Worm (Caenorhabditis elegans): Measurements from ENCODE around the gene irld-36.

The irld-36 gene

ce11 chrII:1670985-1671384 lies 8.2 kb upstream of the irld-36 start:
- TF ChIP-seq elt-1 (tag; optimal IDR thresholded peaks at IDR 0.05; ENCODE audit: borderline replicate concordance, insufficient read depth): no peak
- TF ChIP-seq nhr-237 (tag; optimal IDR thresholded peaks at IDR 0.05): no peak
- no peak for TF ChIP-seq sem-2 (GFP tag; optimal IDR thresholded peaks at IDR 0.05)
- TF ChIP-seq mep-1 (tag; optimal IDR thresholded peaks at IDR 0.05): no peak
- TF ChIP-seq mls-2 (tag; optimal IDR thresholded peaks at IDR 0.05): no peak
- no peak for TF ChIP-seq M03D4.4 (tag; optimal IDR thresholded peaks at IDR 0.05)
- no peak for TF ChIP-seq nhr-12 (tag; optimal IDR thresholded peaks at IDR 0.05)
- TF ChIP-seq unc-62 (GFP tag; optimal IDR thresholded peaks at IDR 0.05): no peak
- no peak for TF ChIP-seq ceh-83 (GFP tag; optimal IDR thresholded peaks at IDR 0.05)
- TF ChIP-seq flh-1 (GFP tag; optimal IDR thresholded peaks at IDR 0.05): no peak
- no peak for TF ChIP-seq nhr-76 (tag; optimal IDR thresholded peaks at IDR 0.05)

DNA sequence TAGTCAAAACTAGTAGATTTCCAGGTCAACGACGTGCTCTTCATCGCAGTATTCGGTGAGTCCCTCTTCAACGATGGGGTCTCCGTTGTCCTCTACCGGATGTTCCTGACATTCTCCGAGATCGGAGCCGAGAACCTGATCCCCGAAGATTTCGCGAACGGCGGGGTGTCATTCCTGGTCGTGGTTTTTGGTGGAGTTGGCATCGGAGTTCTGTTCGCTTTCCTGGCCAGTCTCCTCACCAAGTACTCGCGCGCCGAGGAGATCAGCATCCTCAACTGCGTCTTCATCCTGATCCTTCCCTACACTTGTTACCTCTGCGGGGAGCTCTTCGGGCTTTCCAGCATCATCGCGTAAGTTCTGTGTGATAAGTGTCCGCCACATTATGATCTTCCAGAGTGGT lies 6.5 kb upstream of the irld-36 start:
- TF ChIP-seq bed-3 (GFP tag; optimal IDR thresholded peaks at IDR 0.05) (no peak), ces-1 (GFP tag; optimal IDR thresholded peaks at IDR 0.05) (no peak), sptf-1 (tag; optimal IDR thresholded peaks at IDR 0.05) (no peak), mep-1 (tag; optimal IDR thresholded peaks at IDR 0.05) (no peak), lin-13 (tag; optimal IDR thresholded peaks at IDR 0.05) (no peak), flh-1 (GFP tag; optimal IDR thresholded peaks at IDR 0.05) (no peak), tbx-8 (GFP tag; optimal IDR thresholded peaks at IDR 0.05) (no peak)

DNA sequence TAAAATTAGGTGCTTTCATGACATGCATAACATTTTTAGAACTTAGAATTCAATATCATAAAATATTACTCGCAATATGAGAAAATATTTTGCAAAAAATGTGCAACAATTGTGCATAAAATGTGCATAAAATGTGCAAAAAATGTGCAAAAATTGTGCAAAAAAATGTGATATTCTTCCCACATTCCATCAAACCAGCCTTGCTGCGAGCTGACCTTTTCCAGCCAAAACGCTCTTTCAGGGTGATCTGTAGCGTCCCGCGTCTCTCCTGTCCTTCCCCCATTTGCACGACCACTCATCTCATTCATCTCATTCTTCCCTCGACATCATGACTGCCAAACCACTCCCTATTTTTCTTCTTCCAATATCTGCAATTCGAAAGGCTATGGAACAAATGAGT lies 3.1 kb upstream of the irld-36 start, which contains the start of gene fbxb-17:
fbxb-17 (plus strand) TSS at position 301 of the 400 bp plus-strand sequence.
- no peak for TF ChIP-seq elt-1 (tag; optimal IDR thresholded peaks at IDR 0.05; ENCODE audit: borderline replicate concordance, insufficient read depth)
- TF ChIP-seq nhr-237 (tag; optimal IDR thresholded peaks at IDR 0.05): no peak
- TF ChIP-seq nhr-12 (tag; optimal IDR thresholded peaks at IDR 0.05): no peak
- TF ChIP-seq lin-32 (GFP tag; optimal IDR thresholded peaks at IDR 0.05): no peak
- TF ChIP-seq tbx-8 (GFP tag; optimal IDR thresholded peaks at IDR 0.05): no peak
- no peak for TF ChIP-seq nhr-2 (tag; optimal IDR thresholded peaks at IDR 0.05)
- no peak for TF ChIP-seq mab-5 (tag; optimal IDR thresholded peaks at IDR 0.05)
- TF ChIP-seq nhr-28 (tag; optimal IDR thresholded peaks at IDR 0.05): no peak
- no peak for TF ChIP-seq bed-3 (GFP tag; optimal IDR thresholded peaks at IDR 0.05)
- no peak for TF ChIP-seq ceh-43 (GFP tag; optimal IDR thresholded peaks at IDR 0.05)
- no peak for TF ChIP-seq mls-2 (tag; optimal IDR thresholded peaks at IDR 0.05)

DNA sequence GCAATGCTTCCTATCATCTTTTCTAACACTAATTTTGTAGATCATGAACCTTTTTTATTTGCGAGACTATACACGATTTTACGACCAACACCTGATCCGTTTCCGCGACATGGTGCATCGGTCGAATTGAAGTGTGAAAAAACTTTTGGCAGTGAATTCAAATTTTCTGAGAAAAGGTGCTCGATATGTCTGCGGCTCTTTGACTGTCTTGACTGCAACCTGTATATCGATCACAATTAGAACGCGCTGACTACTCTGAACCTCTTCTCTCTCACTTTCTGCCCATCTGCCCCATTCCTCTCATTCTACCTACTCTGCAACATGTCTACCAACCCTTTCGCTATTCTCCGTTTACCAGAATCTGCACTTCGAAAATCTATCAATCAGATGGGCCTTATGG lies 3.0 kb downstream of the irld-36 start, which contains the start of gene fbxb-26:
fbxb-26 (plus strand) TSS at position 301 of the 400 bp plus-strand sequence.
- TF ChIP-seq mls-2 (tag; optimal IDR thresholded peaks at IDR 0.05) (no peak), cnd-1 (tag; optimal IDR thresholded peaks at IDR 0.05) (no peak), zip-8 (tag; optimal IDR thresholded peaks at IDR 0.05) (no peak), nhr-12 (tag; optimal IDR thresholded peaks at IDR 0.05) (no peak), bed-3 (GFP tag; optimal IDR thresholded peaks at IDR 0.05) (no peak), nhr-2 (tag; optimal IDR thresholded peaks at IDR 0.05) (no peak), sem-2 (GFP tag; optimal IDR thresholded peaks at IDR 0.05) (no peak), ces-1 (GFP tag; optimal IDR thresholded peaks at IDR 0.05) (no peak), blmp-1 (tag; optimal IDR thresholded peaks at IDR 0.05) (no peak), ceh-43 (GFP tag; optimal IDR thresholded peaks at IDR 0.05) (no peak), tbx-8 (GFP tag; optimal IDR thresholded peaks at IDR 0.05) (no peak), unc-120 (tag; optimal IDR thresholded peaks at IDR 0.05; ENCODE audit: poor library complexity, severe bottlenecking) (no peak), ceh-39 (tag; optimal IDR thresholded peaks at IDR 0.05) (no peak), unc-39 (tag; optimal IDR thresholded peaks at IDR 0.05) (no peak), mep-1 (tag; optimal IDR thresholded peaks at IDR 0.05) (no peak), elt-3 (tag; optimal IDR thresholded peaks at IDR 0.05) (no peak), elt-1 (tag; optimal IDR thresholded peaks at IDR 0.05; ENCODE audit: borderline replicate concordance, insufficient read depth) (no peak), lsy-2 (tag; optimal IDR thresholded peaks at IDR 0.05) (no peak), nhr-28 (tag; optimal IDR thresholded peaks at IDR 0.05) (no peak), snpc-4 (tag; optimal IDR thresholded peaks at IDR 0.05) (no peak)

ce11 chrII:1683742-1684141 lies 4.6 kb downstream of the irld-36 start, which contains the start of gene fbxb-25:
TSS of gene fbxb-25 (plus strand) at chrII:1684042.
- TF ChIP-seq nhr-76 (tag; optimal IDR thresholded peaks at IDR 0.05): no peak

ce11 chrII:1688813-1689212 lies 9.6 kb downstream of the irld-36 start, which contains the start of the genes fbxb-18 and fbxb-19:
TSS of gene fbxb-18 (minus strand) at chrII:1688913.
TSS of gene fbxb-19 (minus strand) at chrII:1689181.
- no peak for TF ChIP-seq cnd-1 (tag; optimal IDR thresholded peaks at IDR 0.05)
- TF ChIP-seq nhr-76 (tag; optimal IDR thresholded peaks at IDR 0.05): no peak
- TF ChIP-seq drap-1 (GFP tag; optimal IDR thresholded peaks at IDR 0.05): no peak
- no peak for TF ChIP-seq mep-1 (tag; optimal IDR thresholded peaks at IDR 0.05)
